Fruit fly (Drosophila melanogaster) whole organism, wandering third instar larva: Measurements from ENCODE around the gene CG11951.

Source experiments
- Abd-B ChIP-seq: fragments of >200 bp; optimal IDR thresholded peaks from 2 replicates; lab custom pipeline; 2017; ENCODE audit warnings: missing biosample characterization, missing genetic modification characterization
- CG32264 ChIP-seq: fragments of 200-800 bp; sonication (Bioruptor generic); optimal IDR thresholded peaks from 2 replicates; lab custom pipeline; 2016; ENCODE audit warnings: missing biosample characterization, missing genetic modification characterization
- CG9705 ChIP-seq: fragments of 200-800 bp; sonication (Bioruptor generic); optimal IDR thresholded peaks from 2 replicates; lab custom pipeline; 2018; ENCODE audit warnings: missing biosample characterization, mild to moderate bottlenecking, missing genetic modification characterization
- CrebA ChIP-seq: fragments of 200-800 bp; sonication (Bioruptor generic); optimal IDR thresholded peaks from 2 replicates; lab custom pipeline; 2016; ENCODE audit warnings: missing biosample characterization, mild to moderate bottlenecking, missing genetic modification characterization, borderline replicate concordance
- GATAd ChIP-seq: sonication (Bioruptor generic); optimal IDR thresholded peaks from 2 replicates; lab custom pipeline; 2016; ENCODE audit warnings: missing biosample characterization, missing genetic modification characterization
- HLH106 ChIP-seq: fragments of 200-800 bp; optimal IDR thresholded peaks from 3 replicates; lab custom pipeline; 2019; ENCODE audit warnings: missing biosample characterization, mild to moderate bottlenecking, missing genetic modification characterization, moderate library complexity
- Hnf4 ChIP-seq: fragments of 200-800 bp; sonication (Bioruptor generic); optimal IDR thresholded peaks from 2 replicates; lab custom pipeline; 2016; ENCODE audit warnings: missing biosample characterization, mild to moderate bottlenecking, missing genetic modification characterization
- Hr78 ChIP-seq: fragments of >200 bp; optimal IDR thresholded peaks from 2 replicates; lab custom pipeline; 2017; ENCODE audit warnings: missing biosample characterization, missing genetic modification characterization
- Hr83 ChIP-seq: fragments of 200-300 bp; sonication (Bioruptor generic); optimal IDR thresholded peaks from 2 replicates; lab custom pipeline; 2016; ENCODE audit warnings: missing biosample characterization, mild to moderate bottlenecking, missing genetic modification characterization, moderate library complexity; ENCODE audit not compliant: poor library complexity, severe bottlenecking
- Mio ChIP-seq: sonication (Bioruptor generic); optimal IDR thresholded peaks from 2 replicates; lab custom pipeline; 2016; ENCODE audit warnings: missing biosample characterization, missing genetic modification characterization
- Myc ChIP-seq: fragments of >200 bp; optimal IDR thresholded peaks from 2 replicates; lab custom pipeline; 2017
- N ChIP-seq: fragments of >200 bp; optimal IDR thresholded peaks from 2 replicates; lab custom pipeline; 2018; ENCODE audit warnings: missing biosample characterization, missing external identifiers, missing genetic modification characterization
- OdsH ChIP-seq: fragments of 200-800 bp; sonication (Bioruptor generic); optimal IDR thresholded peaks from 2 replicates; lab custom pipeline; 2016; ENCODE audit warnings: missing biosample characterization, mild to moderate bottlenecking, missing genetic modification characterization
- Rel ChIP-seq, 2 experiments: fragments of 200-800 bp; sonication (Bioruptor generic) in 1 of 2; optimal IDR thresholded peaks; 2 replicates in 1 of 2; 3 replicates in 1 of 2; lab custom pipeline; 2016 to 2019; ENCODE audit warnings: mild to moderate bottlenecking in 2 of 2, missing biosample characterization in 2 of 2, missing genetic modification characterization in 2 of 2, moderate library complexity in 1 of 2
- Sp1 ChIP-seq: fragments of 200-800 bp; sonication (Bioruptor generic); optimal IDR thresholded peaks from 3 replicates; lab custom pipeline; 2019; ENCODE audit warnings: missing biosample characterization, mild to moderate bottlenecking, missing genetic modification characterization, moderate library complexity
- Vsx2 ChIP-seq: fragments of 200-300, 225-300 bp; sonication (Bioruptor generic); optimal IDR thresholded peaks from 2 replicates; lab custom pipeline; 2018; ENCODE audit warnings: missing biosample characterization, missing genetic modification characterization; ENCODE audit not compliant: partially characterized antibody
- br ChIP-seq: fragments of 200-800 bp; sonication (Bioruptor generic); optimal IDR thresholded peaks from 2 replicates; lab custom pipeline; 2016; ENCODE audit warnings: missing biosample characterization, missing genetic modification characterization
- brk ChIP-seq: fragments of 200-800 bp; sonication (Bioruptor generic); optimal IDR thresholded peaks from 2 replicates; lab custom pipeline; 2016; ENCODE audit warnings: missing biosample characterization, mild to moderate bottlenecking, missing genetic modification characterization
- dl ChIP-seq, 2 experiments: fragments of 175-275, 200-275 bp in 1 of 2; fragments of 200-275 bp in 1 of 2; sonication (Bioruptor generic); optimal IDR thresholded peaks; lab custom pipeline; 2018; ENCODE audit warnings: mild to moderate bottlenecking in 2 of 2, missing biosample characterization in 2 of 2, missing genetic modification characterization in 2 of 2, moderate library complexity in 2 of 2; ENCODE audit not compliant: partially characterized antibody in 2 of 2, insufficient read depth in 1 of 2
- dmrt93B ChIP-seq: fragments of 200-800 bp; sonication (Bioruptor generic); optimal IDR thresholded peaks from 2 replicates; lab custom pipeline; 2018; ENCODE audit warnings: missing biosample characterization, mild to moderate bottlenecking, missing genetic modification characterization
- ey ChIP-seq: fragments of 200-800 bp; sonication (Bioruptor generic); optimal IDR thresholded peaks from 2 replicates; lab custom pipeline; 2016; ENCODE audit warnings: missing biosample characterization, missing genetic modification characterization
- foxo ChIP-seq, 2 experiments: fragments of 200-800 bp; sonication (Bioruptor generic); optimal IDR thresholded peaks; 2 replicates in 1 of 2; 3 replicates in 1 of 2; lab custom pipeline; 2016 to 2017; ENCODE audit warnings: missing biosample characterization in 2 of 2, missing genetic modification characterization in 2 of 2
- fru ChIP-seq: fragments of 200-800 bp; sonication (Bioruptor generic); optimal IDR thresholded peaks from 3 replicates; lab custom pipeline; 2016; ENCODE audit warnings: missing biosample characterization, mild to moderate bottlenecking, missing genetic modification characterization
- h ChIP-seq: fragments of 200-800 bp; sonication (Bioruptor generic); optimal IDR thresholded peaks from 3 replicates; lab custom pipeline; 2016; ENCODE audit warnings: missing biosample characterization, mild to moderate bottlenecking, missing genetic modification characterization
- jim ChIP-seq: fragments of 175-275, 200-325 bp; sonication (Bioruptor generic); optimal IDR thresholded peaks from 2 replicates; lab custom pipeline; 2016; ENCODE audit warnings: missing biosample characterization, mild to moderate bottlenecking, missing genetic modification characterization
- lola ChIP-seq: fragments of >200 bp; optimal IDR thresholded peaks from 2 replicates; lab custom pipeline; 2017; ENCODE audit warnings: missing biosample characterization, missing genetic modification characterization
- pan ChIP-seq: fragments of >200 bp; optimal IDR thresholded peaks from 2 replicates; lab custom pipeline; 2017
- psq ChIP-seq: fragments of 200-800 bp; sonication (Bioruptor generic); optimal IDR thresholded peaks from 3 replicates; lab custom pipeline; 2017; ENCODE audit warnings: missing biosample characterization, mild to moderate bottlenecking, missing genetic modification characterization, moderate library complexity
- rgr ChIP-seq: fragments of 200-800 bp; sonication (Bioruptor generic); optimal IDR thresholded peaks from 3 replicates; lab custom pipeline; 2016; ENCODE audit warnings: missing biosample characterization, mild to moderate bottlenecking, missing genetic modification characterization
- sage ChIP-seq: fragments of 200-800 bp; sonication (Bioruptor generic); optimal IDR thresholded peaks from 2 replicates; lab custom pipeline; 2016; ENCODE audit warnings: missing biosample characterization, mild to moderate bottlenecking, missing genetic modification characterization
- sv ChIP-seq: fragments of 200-800 bp; sonication (Bioruptor generic); optimal IDR thresholded peaks from 3 replicates; lab custom pipeline; 2016; ENCODE audit warnings: missing biosample characterization, missing genetic modification characterization
- tai ChIP-seq: sonication (Bioruptor generic); optimal IDR thresholded peaks from 2 replicates; lab custom pipeline; 2016; ENCODE audit warnings: missing biosample characterization, missing genetic modification characterization
- usp ChIP-seq: fragments of >200 bp; optimal IDR thresholded peaks from 2 replicates; lab custom pipeline; 2017; ENCODE audit warnings: missing biosample characterization, missing genetic modification characterization
- woc ChIP-seq: sonication (Bioruptor generic); optimal IDR thresholded peaks from 2 replicates; lab custom pipeline; 2016; ENCODE audit warnings: missing biosample characterization, mild to moderate bottlenecking, missing genetic modification characterization

CG11951 gene

DNA sequence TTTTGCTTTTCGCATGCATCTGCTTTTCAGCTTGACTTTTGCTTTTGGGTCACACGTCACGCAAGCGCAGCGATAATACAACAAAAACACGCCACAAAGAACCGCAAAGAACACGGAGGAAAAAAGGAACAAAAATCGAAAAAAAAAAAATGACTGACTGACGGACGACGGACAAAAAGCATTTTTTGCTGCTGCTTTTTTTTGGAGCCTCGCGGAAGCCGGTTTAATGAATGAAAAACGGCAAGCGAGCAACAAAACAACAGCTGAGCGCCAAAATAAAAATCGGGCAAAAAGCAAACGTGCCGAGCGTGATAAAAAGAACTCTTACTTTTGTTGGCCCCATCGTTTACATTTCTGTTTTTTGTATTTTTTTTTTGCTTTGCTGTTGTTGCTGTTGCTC, 15.9 kb upstream of the CG11951 start:
- TF ChIP-seq Rel (GFP tag; optimal IDR thresholded peaks at IDR 0.05; lab: Kevin White, UChicago) (peak; percentile 64), Rel (tag; optimal IDR thresholded peaks at IDR 0.05; lab: Kevin White, UChicago) (peak; percentile 12), CG9705 (GFP tag; lab: Kevin White, UChicago) (peak; percentile 23), psq (peak; percentile 63), jim (peak; percentile 14), dmrt93B (no peak), CG32264 (GFP tag; lab: Kevin White, UChicago) (peak; percentile 2), woc (peak; percentile 17), Sp1 (peak; percentile 76), tai (GFP tag; lab: Kevin White, UChicago) (no peak), sage (GFP tag; lab: Kevin White, UChicago) (peak; percentile 51)
- TF ChIP-seq, all 38 proteins: peak for 8

DNA sequence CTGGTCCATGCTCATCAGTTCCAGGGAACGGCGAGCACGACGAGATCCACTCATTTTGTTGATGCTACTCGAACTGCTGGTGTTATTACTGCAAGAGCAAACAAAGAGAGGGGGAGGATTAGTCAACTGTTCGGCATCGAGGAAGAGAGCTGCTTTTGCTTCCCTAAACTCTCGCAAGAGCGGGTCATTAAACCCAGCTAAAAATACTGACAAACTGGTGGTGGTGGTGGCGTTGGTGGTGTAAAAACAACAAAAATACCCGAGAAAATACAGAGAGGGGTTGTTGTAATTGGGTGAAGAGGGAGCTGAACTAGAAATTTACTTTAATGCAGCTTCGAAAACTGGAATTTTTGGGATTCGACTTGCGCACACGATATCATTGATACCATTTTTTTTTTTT, 15.4 kb upstream of the CG11951 start:
- TF ChIP-seq jim (no peak), usp (GFP tag; lab: Kevin White, UChicago) (no peak), CrebA (GFP tag; lab: Kevin White, UChicago) (no peak), pan (lab: Kevin White, UChicago) (no peak), fru (GFP tag; lab: Kevin White, UChicago) (no peak), sage (GFP tag; lab: Kevin White, UChicago) (no peak), tai (GFP tag; lab: Kevin White, UChicago) (no peak), Hr78 (GFP tag; lab: Kevin White, UChicago) (no peak), dl (GFP tag; optimal IDR thresholded peaks at IDR 0.05; lab: Kevin White, UChicago; ENCODE audit: insufficient read depth in 1 of 2, partially characterized antibody in 2 of 2) (no peak), Hnf4 (GFP tag; lab: Kevin White, UChicago) (no peak), ey (no peak), foxo (GFP tag; optimal IDR thresholded peaks at IDR 0.05; lab: Kevin White, UChicago) (no peak), dmrt93B (no peak), Abd-B (no peak), Hr83 (GFP tag; lab: Kevin White, UChicago) (no peak), OdsH (no peak)

DNA sequence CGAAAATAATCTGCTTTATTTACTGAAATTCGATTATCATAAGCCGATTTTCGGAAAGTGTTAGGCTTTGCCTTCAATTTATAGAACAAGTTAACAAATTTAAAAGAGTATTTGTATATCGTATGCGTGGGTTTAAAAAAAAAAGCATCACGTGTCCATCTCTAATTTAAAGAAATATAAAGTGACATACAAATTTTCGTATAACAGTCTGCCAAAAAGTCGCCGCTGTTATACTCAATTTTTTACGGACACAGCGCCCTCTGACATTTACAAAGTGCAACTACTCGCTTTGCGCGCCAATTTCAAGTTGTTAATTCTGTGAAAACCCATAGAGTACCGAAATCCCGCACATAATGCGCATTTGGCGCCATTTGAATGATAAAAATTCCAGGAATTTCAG, 12.9 kb upstream of the CG11951 start:
- TF ChIP-seq lola (no peak), Sp1 (no peak), woc (peak; percentile 40), Vsx2 (GFP tag; lab: Kevin White, UChicago) (peak; percentile 31), br (GFP tag; lab: Kevin White, UChicago) (peak; percentile 19), sage (GFP tag; lab: Kevin White, UChicago) (no peak), brk (GFP tag; lab: Kevin White, UChicago) (peak; percentile 3), Hr83 (GFP tag; lab: Kevin White, UChicago) (peak; percentile 61), dl (GFP tag; optimal IDR thresholded peaks at IDR 0.05; lab: Kevin White, UChicago; ENCODE audit: insufficient read depth in 1 of 2, partially characterized antibody in 2 of 2) (no peak), h (GFP tag; lab: Kevin White, UChicago) (no peak), Rel (GFP tag; optimal IDR thresholded peaks at IDR 0.05; lab: Kevin White, UChicago) (no peak), Rel (tag; optimal IDR thresholded peaks at IDR 0.05; lab: Kevin White, UChicago) (peak; percentile 50), Myc (lab: Kevin White, UChicago) (peak; percentile 79), fru (GFP tag; lab: Kevin White, UChicago) (peak; percentile 1), psq (no peak), OdsH (peak; percentile 50), sv (peak; percentile 13)

dm6 chr3R:29250272-29251018, 11.9 kb upstream of the CG11951 start, which contains the start of gene SP1029:
Gene SP1029 (minus strand): TSS chr3R:29250451.
- TF ChIP-seq woc, result no peak
- TF ChIP-seq HLH106 (tag; lab: Kevin White, UChicago), result no peak
- no peak for TF ChIP-seq Rel (GFP tag; optimal IDR thresholded peaks at IDR 0.05; lab: Kevin White, UChicago)
- no peak for TF ChIP-seq Rel (tag; optimal IDR thresholded peaks at IDR 0.05; lab: Kevin White, UChicago)
- no peak for TF ChIP-seq rgr (GFP tag; lab: Kevin White, UChicago)
- no peak for TF ChIP-seq pan (lab: Kevin White, UChicago)
- TF ChIP-seq Hr78 (GFP tag; lab: Kevin White, UChicago), result no peak
- no peak for TF ChIP-seq GATAd (GFP tag; lab: Kevin White, UChicago)
- no peak for TF ChIP-seq psq
- TF ChIP-seq usp (GFP tag; lab: Kevin White, UChicago), result no peak
- TF ChIP-seq lola, result no peak
- TF ChIP-seq Mio (GFP tag; lab: Kevin White, UChicago), result no peak
- no peak for TF ChIP-seq Hr83 (GFP tag; lab: Kevin White, UChicago)
- no peak for TF ChIP-seq dl (GFP tag; optimal IDR thresholded peaks at IDR 0.05; lab: Kevin White, UChicago; ENCODE audit: insufficient read depth in 1 of 2, partially characterized antibody in 2 of 2)
- TF ChIP-seq CG32264 (GFP tag; lab: Kevin White, UChicago), result no peak
- TF ChIP-seq N (GFP tag; lab: Kevin White, UChicago), result no peak
- TF ChIP-seq Vsx2 (GFP tag; lab: Kevin White, UChicago), result no peak
- TF ChIP-seq, all 38 proteins: peak for 0
